Worm (Caenorhabditis elegans) whole organism, L4/young adult: Measurements from ENCODE around the gene R03G8.6.

Experiments
- W03F9.2 ChIP-seq: fragments of 150-350 bp; optimal IDR thresholded peaks from 2 replicates; lab custom pipeline; 2014; ENCODE audit warnings: missing biosample characterization, missing genetic modification characterization
- dao-5 ChIP-seq: sonication (generic microtip); optimal IDR thresholded peaks from 2 replicates; lab custom pipeline; 2016; ENCODE audit warnings: missing genotype, missing genetic modification characterization, moderate library complexity, missing compliant biosample characterization
- him-1 ChIP-seq: sonication (generic microtip); optimal IDR thresholded peaks from 2 replicates; lab custom pipeline; 2016; ENCODE audit warnings: missing genotype, missing genetic modification reagents, missing genetic modification characterization, missing compliant biosample characterization

DNA sequence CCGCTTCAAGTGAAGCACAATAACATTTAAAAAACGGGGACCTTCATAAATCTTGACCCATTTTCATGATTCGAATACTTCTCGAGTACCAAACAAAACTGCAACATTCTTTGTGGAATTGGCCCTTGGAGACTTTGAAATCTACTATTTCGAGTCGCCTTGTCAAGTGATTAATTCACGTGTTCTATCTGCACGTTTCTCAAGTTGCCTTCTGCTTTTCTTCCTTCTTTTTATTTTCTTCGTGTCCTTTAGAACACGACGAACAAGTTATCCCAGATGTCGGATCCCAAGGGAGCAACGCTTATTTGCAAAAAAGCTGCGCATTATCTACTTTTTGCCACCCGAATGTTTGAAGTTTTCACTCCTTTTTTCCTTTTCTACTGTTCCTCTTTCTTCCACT lies 38.9 kb downstream of the R03G8.6 start:
- no peak for TF ChIP-seq him-1 (tag; lab: Kevin White, UChicago)
- TF ChIP-seq dao-5 (tag; lab: Kevin White, UChicago), result no peak
- no peak for TF ChIP-seq W03F9.2
